Fruit fly (Drosophila melanogaster): ENCODE measurements around the gene CG31522.

DNA sequence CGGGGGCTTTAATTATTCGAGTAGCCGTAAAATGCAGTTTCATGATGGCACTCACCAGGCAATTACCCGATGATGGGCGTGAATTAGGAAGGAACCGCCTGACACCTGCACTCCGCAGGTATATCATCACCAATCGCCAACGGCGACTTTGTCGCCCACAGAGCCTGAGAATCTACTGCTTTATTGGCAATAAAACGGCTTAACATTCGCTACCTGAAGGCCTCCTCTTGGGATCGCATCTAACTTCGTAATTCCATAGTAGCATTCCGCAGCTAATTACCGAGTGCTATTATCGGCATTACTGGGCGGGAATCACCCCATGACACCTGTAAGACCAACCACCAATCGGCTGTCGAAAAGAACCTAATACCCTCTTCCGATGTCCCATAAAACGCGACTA is 4.4 kb downstream of the CG31522 start:
- TF ChIP-seq pan (optimal IDR thresholded peaks at IDR 0.05) (no peak), usp (GFP tag; optimal IDR thresholded peaks at IDR 0.05) (no peak), CG8478 (optimal IDR thresholded peaks at IDR 0.05) (no peak), Dll (optimal IDR thresholded peaks at IDR 0.05) (no peak)
